Worm (Caenorhabditis elegans) whole organism, L4 larva: ENCODE results near the gene Y54G2A.37.

ENCODE experiments used
- F10B5.3 ChIP-seq: sonication (generic microtip); optimal IDR thresholded peaks from 2 replicates; lab custom pipeline; 2016; ENCODE audit warnings: mild to moderate bottlenecking, missing genetic modification characterization, missing compliant biosample characterization
- F44E2.7 ChIP-seq: fragments of 200-800 bp; sonication (Bioruptor generic); IDR thresholded peaks from 2 replicates; pipeline ENCODE4 v2.1.2; 2022; ENCODE audit warnings: missing genetic modification characterization, missing compliant biosample characterization
- F49E8.2 ChIP-seq: sonication (generic microtip); optimal IDR thresholded peaks from 2 replicates; lab custom pipeline; 2016; ENCODE audit warnings: missing compliant biosample characterization, mild to moderate bottlenecking, missing genetic modification characterization, borderline replicate concordance
- R02D3.7 ChIP-seq: fragments of 150-350 bp; sonication (generic microtip); optimal IDR thresholded peaks from 3 replicates; lab custom pipeline; 2014; ENCODE audit warnings: missing biosample characterization, missing genetic modification characterization
- T20F7.1 ChIP-seq: fragments of 200-800 bp; sonication (Bioruptor generic); optimal IDR thresholded peaks from 2 replicates; lab custom pipeline; 2018; ENCODE audit warnings: mild to moderate bottlenecking, missing genetic modification characterization, missing compliant biosample characterization
- Y105C5A.15 ChIP-seq: fragments of 200-800 bp; sonication (Bioruptor generic); IDR thresholded peaks from 2 replicates; pipeline ENCODE4 v1.3.6; 2022; ENCODE audit warnings: missing genetic modification characterization, missing compliant biosample characterization
- Y48G9A.11 ChIP-seq: fragments of 200-800 bp; sonication (Bioruptor generic); IDR thresholded peaks from 2 replicates; pipeline ENCODE4 v1.3.6; 2022; ENCODE audit warnings: missing genetic modification reagents, missing genetic modification characterization, missing compliant biosample characterization
- Y5F2A.4 ChIP-seq: fragments of 200-800 bp; sonication (Bioruptor generic); optimal IDR thresholded peaks from 2 replicates; lab custom pipeline; 2018; ENCODE audit warnings: mild to moderate bottlenecking, missing genetic modification characterization, missing compliant biosample characterization
- Y75B8A.6 ChIP-seq: fragments of 200-800 bp; sonication (Bioruptor generic); IDR thresholded peaks from 2 replicates; pipeline ENCODE4 v1.3.6; 2022; ENCODE audit warnings: missing genetic modification reagents, missing genetic modification characterization, missing compliant biosample characterization
- ZK337.2 ChIP-seq: fragments of 200-800 bp; sonication (Bioruptor generic); IDR thresholded peaks from 2 replicates; pipeline ENCODE4 v1.3.6; 2022; ENCODE audit warnings: missing genetic modification reagents, missing genetic modification characterization, missing compliant biosample characterization
- ZK546.5 ChIP-seq, 2 experiments: sonication (generic microtip); optimal IDR thresholded peaks; 2 replicates each; lab custom pipeline; 2017; ENCODE audit warnings: missing biosample characterization in 2 of 2, missing genetic modification characterization in 2 of 2
- aha-1 ChIP-seq: fragments of 150-350 bp; peaks from one replicate; lab custom pipeline; 2014; ENCODE audit warnings: missing biosample characterization, missing genetic modification characterization
- ceh-44 ChIP-seq: fragments of 200-800 bp; sonication (Bioruptor generic); IDR thresholded peaks from 2 replicates; pipeline ENCODE4 v1.3.6; 2022; ENCODE audit warnings: missing genetic modification reagents, missing genetic modification characterization, missing compliant biosample characterization
- ceh-82 ChIP-seq: sonication (generic microtip); optimal IDR thresholded peaks from 2 replicates; lab custom pipeline; 2017; ENCODE audit warnings: missing biosample characterization, missing genetic modification characterization
- cey-2 ChIP-seq: sonication (generic microtip); optimal IDR thresholded peaks from 3 replicates; lab custom pipeline; 2017; ENCODE audit warnings: missing genetic modification characterization, mild to moderate bottlenecking, missing compliant biosample characterization, antibody characterized with exemption, borderline replicate concordance; ENCODE audit not compliant: insufficient read depth
- daf-8 ChIP-seq: fragments of 200-800 bp; sonication (Bioruptor generic); IDR thresholded peaks from 2 replicates; pipeline ENCODE4 v1.3.6; 2022; ENCODE audit warnings: missing genetic modification characterization, missing compliant biosample characterization
- dmd-6 ChIP-seq: fragments of 200-800 bp; sonication (Bioruptor generic); IDR thresholded peaks from 2 replicates; pipeline ENCODE4 v1.3.6; 2022; ENCODE audit warnings: missing genetic modification reagents, missing genetic modification characterization, missing compliant biosample characterization
- dmd-9 ChIP-seq: fragments of 200-800 bp; sonication (Bioruptor generic); IDR thresholded peaks from 2 replicates; pipeline ENCODE4 v1.3.6; 2022; ENCODE audit warnings: missing genetic modification reagents, missing genetic modification characterization, missing compliant biosample characterization
- dpl-1 ChIP-seq: fragments of 150-350 bp; optimal IDR thresholded peaks from 2 replicates; lab custom pipeline; 2014; ENCODE audit warnings: missing biosample characterization, missing genetic modification reagents, missing genetic modification characterization
- dve-1 ChIP-seq: sonication (generic microtip); optimal IDR thresholded peaks from 2 replicates; lab custom pipeline; 2017; ENCODE audit warnings: antibody characterized with exemption, mild to moderate bottlenecking, missing genetic modification characterization, missing compliant biosample characterization; ENCODE audit not compliant: insufficient read depth
- egl-27 ChIP-seq: sonication (generic microtip); optimal IDR thresholded peaks from 3 replicates; lab custom pipeline; 2017; ENCODE audit warnings: missing biosample characterization, missing genetic modification reagents, missing genetic modification characterization
- fkh-10 ChIP-seq: fragments of 150-350 bp; optimal IDR thresholded peaks from 2 replicates; lab custom pipeline; 2014; ENCODE audit warnings: missing biosample characterization, missing genetic modification reagents, missing genetic modification characterization
- hif-1 ChIP-seq, 2 experiments: sonication (generic microtip); optimal IDR thresholded peaks; 2 replicates each; lab custom pipeline; 2016 to 2017; ENCODE audit warnings: missing compliant biosample characterization in 2 of 2, missing genetic modification characterization in 2 of 2, missing genetic modification reagents in 2 of 2, missing genotype in 2 of 2, mild to moderate bottlenecking in 1 of 2
- hlh-30 ChIP-seq: sonication (generic microtip); optimal IDR thresholded peaks from 2 replicates; lab custom pipeline; 2017; ENCODE audit warnings: antibody characterized with exemption, mild to moderate bottlenecking, missing genetic modification characterization, missing compliant biosample characterization; ENCODE audit not compliant: insufficient read depth
- lin-39 ChIP-seq: fragments of 150-350 bp; optimal IDR thresholded peaks from 2 replicates; lab custom pipeline; 2014; ENCODE audit warnings: missing biosample characterization, missing genetic modification reagents, missing genetic modification characterization
- lir-3 ChIP-seq: sonication (generic microtip); optimal IDR thresholded peaks from 2 replicates; lab custom pipeline; 2016; ENCODE audit warnings: mild to moderate bottlenecking, missing genetic modification characterization, missing compliant biosample characterization
- lsy-2 ChIP-seq, 2 experiments: fragments of 150-350 bp in 1 of 2; sonication (generic microtip) in 1 of 2; optimal IDR thresholded peaks; 2 replicates each; lab custom pipeline; 2014 to 2017; ENCODE audit warnings: missing biosample characterization in 2 of 2, missing genetic modification characterization in 2 of 2
- mdl-1 ChIP-seq, 2 experiments: fragments of 150-350 bp in 1 of 2; sonication (generic microtip) in 1 of 2; optimal IDR thresholded peaks; 2 replicates each; lab custom pipeline; 2014 to 2017; ENCODE audit warnings: missing biosample characterization in 2 of 2, missing genetic modification characterization in 2 of 2
- mxl-2 ChIP-seq: fragments of 200-800 bp; sonication (Bioruptor generic); conservative IDR thresholded peaks from 2 replicates; pipeline ENCODE4 v1.3.6; 2022; ENCODE audit warnings: missing genetic modification reagents, missing genetic modification characterization, missing compliant biosample characterization
- nhr-10 ChIP-seq: fragments of 150-350 bp; optimal IDR thresholded peaks from 2 replicates; lab custom pipeline; 2014; ENCODE audit warnings: missing biosample characterization, missing genetic modification characterization
- nhr-11 ChIP-seq: fragments of 150-350 bp; optimal IDR thresholded peaks from 2 replicates; lab custom pipeline; 2014; ENCODE audit warnings: missing biosample characterization, missing genetic modification characterization
- nhr-237 ChIP-seq: sonication (generic microtip); optimal IDR thresholded peaks from 2 replicates; lab custom pipeline; 2017; ENCODE audit warnings: missing biosample characterization, missing genetic modification characterization
- nhr-25 ChIP-seq: sonication (generic microtip); optimal IDR thresholded peaks from 2 replicates; lab custom pipeline; 2017; ENCODE audit warnings: missing genetic modification characterization, mild to moderate bottlenecking, missing compliant biosample characterization, antibody characterized with exemption, moderate library complexity, borderline replicate concordance; ENCODE audit not compliant: insufficient read depth
- nhr-28 ChIP-seq: fragments of 150-350 bp; optimal IDR thresholded peaks from 2 replicates; lab custom pipeline; 2014; ENCODE audit warnings: missing biosample characterization, missing genetic modification characterization
- nhr-41 ChIP-seq: fragments of 200-800 bp; sonication (Bioruptor generic); IDR thresholded peaks from 2 replicates; pipeline ENCODE4 v1.3.6; 2022; ENCODE audit warnings: missing genetic modification reagents, missing genetic modification characterization, missing compliant biosample characterization
- nhr-48 ChIP-seq: sonication (generic microtip); optimal IDR thresholded peaks from 2 replicates; lab custom pipeline; 2016; ENCODE audit warnings: mild to moderate bottlenecking, missing genetic modification characterization, missing compliant biosample characterization
- nhr-6 ChIP-seq: fragments of 150-350 bp; optimal IDR thresholded peaks from 2 replicates; lab custom pipeline; 2014; ENCODE audit warnings: missing biosample characterization, missing genetic modification characterization
- nhr-76 ChIP-seq: fragments of 150-350 bp; optimal IDR thresholded peaks from 2 replicates; lab custom pipeline; 2014; ENCODE audit warnings: missing biosample characterization, missing genetic modification characterization
- nhr-77 ChIP-seq: fragments of 150-350 bp; optimal IDR thresholded peaks from 2 replicates; lab custom pipeline; 2014; ENCODE audit warnings: missing biosample characterization, missing genetic modification characterization
- php-3 ChIP-seq: fragments of 200-800 bp; sonication (Bioruptor generic); IDR thresholded peaks from 2 replicates; pipeline ENCODE4 v1.3.6; 2022; ENCODE audit warnings: missing genetic modification reagents, missing genetic modification characterization, missing compliant biosample characterization
- rbr-2 ChIP-seq: sonication (generic microtip); optimal IDR thresholded peaks from 2 replicates; lab custom pipeline; 2016; ENCODE audit warnings: missing genotype, missing genetic modification characterization, missing compliant biosample characterization
- sdz-12 ChIP-seq: fragments of 200-800 bp; sonication (Bioruptor generic); optimal IDR thresholded peaks from 2 replicates; lab custom pipeline; 2018; ENCODE audit warnings: mild to moderate bottlenecking, missing genetic modification characterization, missing compliant biosample characterization
- set-16 ChIP-seq: fragments of 200-800 bp; sonication (Bioruptor generic); IDR thresholded peaks from 2 replicates; pipeline ENCODE4 v1.3.6; 2022; ENCODE audit warnings: missing genetic modification reagents, missing genetic modification characterization, missing compliant biosample characterization
- snpc-1.2 ChIP-seq: fragments of 200-800 bp; sonication (Bioruptor generic); IDR thresholded peaks from 2 replicates; pipeline ENCODE4 v1.3.6; 2022; ENCODE audit warnings: missing genetic modification reagents, missing genetic modification characterization, missing compliant biosample characterization
- snpc-4 ChIP-seq: fragments of 150-350 bp; optimal IDR thresholded peaks from 2 replicates; lab custom pipeline; 2014; ENCODE audit warnings: missing biosample characterization, missing genetic modification characterization
- spr-1 ChIP-seq: sonication (generic microtip); optimal IDR thresholded peaks from 2 replicates; lab custom pipeline; 2016; ENCODE audit warnings: mild to moderate bottlenecking, missing genetic modification characterization, missing compliant biosample characterization
- tra-1 ChIP-seq: fragments of 200-800 bp; sonication (Bioruptor generic); IDR thresholded peaks from 2 replicates; pipeline ENCODE4 v1.3.6; 2022; ENCODE audit warnings: missing genetic modification reagents, missing genetic modification characterization, missing compliant biosample characterization
- vab-7 ChIP-seq: fragments of 200-800 bp; sonication (Bioruptor generic); IDR thresholded peaks from 2 replicates; pipeline ENCODE4 v1.3.6; 2022; ENCODE audit warnings: missing genetic modification reagents, missing genetic modification characterization, missing compliant biosample characterization
- zag-1 ChIP-seq: fragments of 150-350 bp; optimal IDR thresholded peaks from 2 replicates; lab custom pipeline; 2014; ENCODE audit warnings: missing biosample characterization, missing genetic modification characterization
- zfp-2 ChIP-seq: sonication (generic microtip); optimal IDR thresholded peaks from 2 replicates; lab custom pipeline; 2016; ENCODE audit warnings: mild to moderate bottlenecking, missing genetic modification characterization, missing compliant biosample characterization
- zip-2 ChIP-seq: fragments of 150-350 bp; optimal IDR thresholded peaks from 2 replicates; lab custom pipeline; 2014; ENCODE audit warnings: missing biosample characterization, missing genetic modification characterization

Y54G2A.37 gene

DNA sequence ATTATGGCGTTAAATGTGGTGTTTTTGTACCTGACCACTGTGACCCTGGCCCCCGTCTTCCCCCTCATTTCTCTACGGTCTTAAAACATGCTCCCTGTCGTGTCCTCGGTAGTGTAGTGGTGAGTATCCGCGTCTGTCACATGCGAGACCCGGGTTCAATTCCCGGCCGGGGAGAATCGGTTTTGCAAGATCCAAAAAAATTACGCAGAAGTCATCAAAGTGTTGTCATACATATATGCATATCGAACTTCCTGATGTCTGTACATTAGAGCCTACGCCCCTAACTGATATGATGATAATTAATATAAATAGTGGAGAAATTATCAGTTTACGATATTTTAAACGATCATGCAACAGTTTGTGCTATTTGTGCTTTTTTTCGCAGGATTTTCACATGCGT, 15.0 kb upstream of the Y54G2A.37 start, which contains the start of gene Y54G2A.45 (continued):
- no peak for TF ChIP-seq T20F7.1 (GFP tag; lab: Kevin White, UChicago)
- no peak for TF ChIP-seq zag-1 (tag; lab: Kevin White, UChicago)
- TF ChIP-seq nhr-6 (tag; lab: Kevin White, UChicago), result peak; percentile 3
- TF ChIP-seq lsy-2 (tag; optimal IDR thresholded peaks at IDR 0.05; lab: Kevin White, UChicago), result peak in 1 of 2 experiments; percentile 69
- no peak for TF ChIP-seq nhr-25 (tag; lab: Kevin White, UChicago)
- TF ChIP-seq R02D3.7 (tag; lab: Kevin White, UChicago), result peak; percentile 2
- TF ChIP-seq mdl-1 (tag; optimal IDR thresholded peaks at IDR 0.05; lab: Kevin White, UChicago), result peak in 1 of 2 experiments; percentile 32
- peak; percentile 77 for TF ChIP-seq Y48G9A.11
- TF ChIP-seq php-3, result peak; percentile 78
- peak; percentile 84 for TF ChIP-seq nhr-48
- peak; percentile 78 for TF ChIP-seq F49E8.2
- peak; percentile 55 for TF ChIP-seq nhr-11 (tag; lab: Kevin White, UChicago)
- TF ChIP-seq tra-1 (GFP tag; lab: Robert Waterston, UW), result peak; percentile 89
- TF ChIP-seq Y75B8A.6 (GFP tag; lab: Robert Waterston, UW), result peak; percentile 57; the same call in 1 of the 2 replicates
- peak; percentile 78 for TF ChIP-seq snpc-1.2 (GFP tag; lab: Robert Waterston, UW)
- TF ChIP-seq Y105C5A.15 (GFP tag; lab: Robert Waterston, UW), result no peak
- peak; percentile 51; the same call in 1 of the 2 replicates for TF ChIP-seq ZK337.2 (GFP tag; lab: Robert Waterston, UW)
- TF ChIP-seq ceh-82 (tag; lab: Kevin White, UChicago), result no peak
- peak; percentile 87 for TF ChIP-seq dmd-6 (GFP tag; lab: Robert Waterston, UW)
- no peak for TF ChIP-seq cey-2 (tag; lab: Kevin White, UChicago)
- peak; percentile 80 for TF ChIP-seq ceh-44 (GFP tag; lab: Robert Waterston, UW)
- TF ChIP-seq zfp-2, result peak; percentile 8
- TF ChIP-seq dpl-1 (GFP tag; lab: Kevin White, UChicago), result peak; percentile 25
- peak; percentile 52; the same call in 1 of the 2 replicates for TF ChIP-seq nhr-41
- TF ChIP-seq rbr-2 (tag; lab: Kevin White, UChicago), result peak; percentile 51
- peak; percentile 65 for TF ChIP-seq zip-2 (tag; lab: Kevin White, UChicago)
- TF ChIP-seq fkh-10 (GFP tag; lab: Kevin White, UChicago), result no peak
- TF ChIP-seq spr-1 (tag; lab: Kevin White, UChicago), result peak; percentile 72
- no peak for TF ChIP-seq lin-39 (tag; lab: Kevin White, UChicago)
- 0 out of 2 replicates have a peak, but pooled peaks have one; percentile 28 for TF ChIP-seq F44E2.7 (GFP tag; lab: Robert Waterston, UW)
- TF ChIP-seq daf-8, result no peak
- TF ChIP-seq sdz-12, result no peak
- TF ChIP-seq set-16 (GFP tag; lab: Robert Waterston, UW), result no peak
- peak; percentile 91 for TF ChIP-seq hlh-30 (tag; lab: Kevin White, UChicago)
- peak; percentile 15 for TF ChIP-seq nhr-77
- peak; percentile 70 for TF ChIP-seq aha-1
- TF ChIP-seq ZK546.5 (tag; optimal IDR thresholded peaks at IDR 0.05; lab: Kevin White, UChicago), result no peak
- TF ChIP-seq dmd-9, result peak; percentile 72; the same call in 1 of the 2 replicates
- TF ChIP-seq nhr-28 (tag; lab: Kevin White, UChicago), result peak; percentile 89
- no peak for TF ChIP-seq nhr-237
- no peak for TF ChIP-seq nhr-10
- TF ChIP-seq Y5F2A.4, result no peak
- peak; percentile 48 for TF ChIP-seq lir-3
- TF ChIP-seq egl-27, result no peak
- no peak for TF ChIP-seq snpc-4 (tag; lab: Kevin White, UChicago)
- 0 out of 2 replicates have a peak, but pooled peaks have one; percentile 12 for TF ChIP-seq mxl-2 (GFP tag; lab: Robert Waterston, UW)
- peak in 1 of 2 experiments; percentile 57 for TF ChIP-seq hif-1 (tag; optimal IDR thresholded peaks at IDR 0.05; lab: Kevin White, UChicago)
- peak; percentile 58 for TF ChIP-seq F10B5.3 (tag; lab: Kevin White, UChicago)
- no peak for TF ChIP-seq nhr-76 (tag; lab: Kevin White, UChicago)
- peak; percentile 88 for TF ChIP-seq dve-1 (tag; lab: Kevin White, UChicago)
- peak; percentile 84 for TF ChIP-seq vab-7 (GFP tag; lab: Robert Waterston, UW)
